Fruit fly (Drosophila melanogaster): Measurements from ENCODE around the gene CG4849.

The CG4849 gene

DNA sequence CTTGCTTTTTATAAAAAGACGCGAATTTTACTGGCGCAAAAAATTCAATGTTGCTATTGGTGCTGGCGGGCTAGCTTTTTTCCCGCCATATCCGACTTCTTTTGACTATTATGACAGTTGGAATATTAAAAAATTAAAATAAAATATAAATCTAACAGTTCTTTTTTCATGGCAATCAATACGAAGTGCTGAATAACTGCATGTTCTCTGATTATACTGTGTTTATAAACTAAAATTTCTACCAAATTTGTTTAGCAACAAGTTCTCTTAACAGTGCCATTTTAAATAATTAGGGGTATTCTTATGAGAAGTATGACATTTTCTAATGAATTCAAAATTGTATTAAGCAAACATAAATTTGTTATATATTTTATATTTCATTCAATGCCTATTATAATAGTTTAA, 43.8 kb upstream of the CG4849 start, which contains the start of gene Boh1 (continued):
- TF ChIP-seq Mes4 (GFP tag; optimal IDR thresholded peaks at IDR 0.05) (no peak), salm (tag; optimal IDR thresholded peaks at IDR 0.05) (no peak), CG18011 (GFP tag; optimal IDR thresholded peaks at IDR 0.05) (no peak), pum (GFP tag; optimal IDR thresholded peaks at IDR 0.05) (no peak), H15 (GFP tag; IDR thresholded peaks at IDR 0.05) (no peak), MESR4 (GFP tag; optimal IDR thresholded peaks at IDR 0.05) (no peak), CG12942 (GFP tag; optimal IDR thresholded peaks at IDR 0.05) (no peak), CG8290 (GFP tag; optimal IDR thresholded peaks at IDR 0.05) (no peak), CG8290 (tag; optimal IDR thresholded peaks at IDR 0.05) (no peak), CG6813 (GFP tag; optimal IDR thresholded peaks at IDR 0.05) (no peak), sens-2 (GFP tag; IDR thresholded peaks at IDR 0.05) (no peak), CG9609 (GFP tag; optimal IDR thresholded peaks at IDR 0.05) (no peak), sens (GFP tag) (peak; percentile 68), tap (tag; optimal IDR thresholded peaks at IDR 0.05) (peak; percentile 46), CG12236 (GFP tag; optimal IDR thresholded peaks at IDR 0.05) (no peak), Oaz (GFP tag; IDR thresholded peaks at IDR 0.05) (no peak), crc (GFP tag; optimal IDR thresholded peaks at IDR 0.05) (no peak), CG5180 (GFP tag; optimal IDR thresholded peaks at IDR 0.05) (no peak), Oli (tag; optimal IDR thresholded peaks at IDR 0.05) (no peak), CG14050 (GFP tag; IDR thresholded peaks at IDR 0.05) (no peak), Neu2 (GFP tag; optimal IDR thresholded peaks at IDR 0.05; ENCODE audit: borderline replicate concordance) (no peak), org-1 (GFP tag; optimal IDR thresholded peaks at IDR 0.05) (no peak), dysf (GFP tag; IDR thresholded peaks at IDR 0.05) (no peak), CG10462 (GFP tag; optimal IDR thresholded peaks at IDR 0.05) (no peak), Drgx (GFP tag; IDR thresholded peaks at IDR 0.05) (no peak), esg (GFP tag; conservative IDR thresholded peaks at IDR 0.05) (no peak), Ptx1 (GFP tag; IDR thresholded peaks at IDR 0.05) (no peak), Atf-2 (GFP tag; optimal IDR thresholded peaks at IDR 0.05) (no peak), CG2120 (GFP tag; optimal IDR thresholded peaks at IDR 0.05) (peak; percentile 3), slou (GFP tag; optimal IDR thresholded peaks at IDR 0.05) (no peak), CG9797 (GFP tag; optimal IDR thresholded peaks at IDR 0.05) (no peak), ap (GFP tag; IDR thresholded peaks at IDR 0.05) (no peak), gsb (GFP tag; IDR thresholded peaks at IDR 0.05) (no peak), HLH54F (GFP tag; optimal IDR thresholded peaks at IDR 0.05) (no peak), CG31365 (tag; optimal IDR thresholded peaks at IDR 0.05) (no peak), CG12299 (tag; optimal IDR thresholded peaks at IDR 0.05) (peak; percentile 15), stc (GFP tag; IDR thresholded peaks at IDR 0.05) (no peak), Stat92E (GFP tag; optimal IDR thresholded peaks at IDR 0.05) (no peak), sr (GFP tag; IDR thresholded peaks at IDR 0.05) (no peak), CG2116 (GFP tag; optimal IDR thresholded peaks at IDR 0.05) (peak; percentile 67), slp2 (GFP tag; optimal IDR thresholded peaks at IDR 0.05) (no peak), CG6791 (GFP tag; IDR thresholded peaks at IDR 0.05; ENCODE audit: partially characterized antibody) (no peak), ham (GFP tag; IDR thresholded peaks at IDR 0.05) (no peak), stwl (tag; optimal IDR thresholded peaks at IDR 0.05) (peak; percentile 39), Nf-YC (tag; optimal IDR thresholded peaks at IDR 0.05) (peak; percentile 59), Nf-YB (GFP tag; optimal IDR thresholded peaks at IDR 0.05) (peak; percentile 15), Sry-β (GFP tag; optimal IDR thresholded peaks at IDR 0.05) (peak; percentile 94), bowl (GFP tag; IDR thresholded peaks at IDR 0.05) (no peak), Hmx (GFP tag; optimal IDR thresholded peaks at IDR 0.05) (no peak), CG10274 (GFP tag; optimal IDR thresholded peaks at IDR 0.05) (no peak), fd64A (GFP tag; optimal IDR thresholded peaks at IDR 0.05) (no peak), CG14860 (GFP tag; IDR thresholded peaks at IDR 0.05; ENCODE audit: partially characterized antibody) (no peak), croc (GFP tag; conservative IDR thresholded peaks at IDR 0.05) (no peak)
